Worm (Caenorhabditis elegans): Measurements from ENCODE around the gene M110.9.

- no peak for TF ChIP-seq scrt-1 (GFP tag; IDR thresholded peaks at IDR 0.05)
- no peak for TF ChIP-seq ceh-13 (GFP tag; optimal IDR thresholded peaks at IDR 0.05)
These were observed at the start of gene M110.9 for ce11 chrII:8230976-8231375.
